Worm (Caenorhabditis elegans): Measurements from ENCODE around the gene T14G8.6.

The T14G8.6 gene

DNA sequence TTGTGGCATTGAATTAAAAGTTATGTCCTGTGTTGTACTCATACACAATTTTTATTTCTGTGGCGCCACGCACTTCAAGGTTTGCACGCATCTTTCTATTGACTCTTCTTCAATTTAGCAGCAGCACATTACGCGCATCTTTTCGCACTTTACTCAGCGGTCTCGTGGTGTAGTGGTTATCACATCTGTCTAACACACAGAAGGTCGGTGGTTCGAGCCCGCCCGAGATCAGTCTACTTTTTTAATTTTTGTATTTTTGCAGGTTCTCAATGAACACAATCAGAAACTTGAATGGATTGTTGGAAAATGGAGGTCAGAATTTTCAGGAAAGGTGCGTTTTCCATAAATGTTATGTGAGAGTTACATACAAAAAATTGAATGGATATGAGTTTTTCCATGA lies 19.1 kb downstream of the T14G8.6 start (continued):
- TF ChIP-seq akir-1 (GFP tag; optimal IDR thresholded peaks at IDR 0.05): no peak
- TF ChIP-seq C17E4.6 (GFP tag; IDR thresholded peaks at IDR 0.05): no peak
- TF ChIP-seq B0336.3 (GFP tag; IDR thresholded peaks at IDR 0.05): no peak
- no peak for TF ChIP-seq F57A8.1 (GFP tag; optimal IDR thresholded peaks at IDR 0.05)
- TF ChIP-seq ceh-100 (GFP tag; IDR thresholded peaks at IDR 0.05): peak; percentile 59
- peak; percentile 88 for TF ChIP-seq lin-26 (GFP tag; IDR thresholded peaks at IDR 0.05)
- peak; percentile 13 for TF ChIP-seq K12H6.12 (tag; optimal IDR thresholded peaks at IDR 0.05)
- TF ChIP-seq tbp1 (GFP tag; optimal IDR thresholded peaks at IDR 0.05): peak; percentile 97
- TF ChIP-seq madf-3 (GFP tag; IDR thresholded peaks at IDR 0.05): no peak
- TF ChIP-seq lir-1 (GFP tag; conservative IDR thresholded peaks at IDR 0.05): no peak; the same call in 1 of the 2 replicates

ce11 chrX:12843011-12843410 lies 19.6 kb downstream of the T14G8.6 start, which contains the start of gene C52G5.2:
Gene C52G5.2, plus strand, starts transcription at chrX:12843311.
- TF ChIP-seq T07F8.4 (tag; optimal IDR thresholded peaks at IDR 0.05) (no peak), tbx-9 (tag; optimal IDR thresholded peaks at IDR 0.05; ENCODE audit: borderline replicate concordance) (no peak), ztf-22 (GFP tag; optimal IDR thresholded peaks at IDR 0.05) (no peak)

DNA sequence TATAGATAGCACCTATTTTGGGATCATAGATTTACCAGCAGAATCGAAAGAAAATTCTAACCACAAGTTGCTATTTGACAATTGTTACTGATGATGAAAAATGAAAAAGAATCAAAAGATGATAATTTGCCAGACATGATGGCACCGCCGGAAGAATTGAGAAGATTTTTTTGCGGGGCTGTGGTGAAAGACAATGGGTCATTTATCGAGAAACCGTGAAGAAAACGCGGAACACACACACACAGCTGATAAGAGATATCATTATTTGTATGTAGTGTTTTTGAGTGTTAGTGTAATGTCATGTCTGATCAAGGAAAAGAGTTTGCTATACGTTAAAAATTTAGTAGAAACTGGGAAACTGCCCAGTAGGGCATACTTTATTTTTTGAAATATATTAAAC lies 27.8 kb downstream of the T14G8.6 start:
- TF ChIP-seq ztf-6 (GFP tag; IDR thresholded peaks at IDR 0.05) (no peak), pbrm-1 (GFP tag; IDR thresholded peaks at IDR 0.05) (no peak), ets-4 (GFP tag; optimal IDR thresholded peaks at IDR 0.05) (no peak), Y53F4B.3 (GFP tag; IDR thresholded peaks at IDR 0.05) (no peak), ztf-26 (tag; optimal IDR thresholded peaks at IDR 0.05) (no peak), die-1 (tag; optimal IDR thresholded peaks at IDR 0.05) (no peak), F10E7.11 (tag; optimal IDR thresholded peaks at IDR 0.05) (no peak), F57A8.1 (GFP tag; optimal IDR thresholded peaks at IDR 0.05) (no peak), ceh-100 (GFP tag; IDR thresholded peaks at IDR 0.05) (no peak), akir-1 (GFP tag; optimal IDR thresholded peaks at IDR 0.05) (no peak), nhr-27 (tag; optimal IDR thresholded peaks at IDR 0.05) (no peak), lin-54 (GFP tag; optimal IDR thresholded peaks at IDR 0.05) (no peak), xnd-1 (tag; optimal IDR thresholded peaks at IDR 0.05) (no peak), Y53G8AR.9 (GFP tag; conservative IDR thresholded peaks at IDR 0.05) (no peak), mxl-1 (tag; optimal IDR thresholded peaks at IDR 0.05) (no peak), hsf-1 (GFP tag; IDR thresholded peaks at IDR 0.05) (no peak), let-607 (tag; optimal IDR thresholded peaks at IDR 0.05) (no peak), sea-2 (GFP tag; IDR thresholded peaks at IDR 0.05) (no peak)

ce11 chrX:12829055-12829454 lies 33.6 kb downstream of the T14G8.6 start:
- TF ChIP-seq him-1 (tag; optimal IDR thresholded peaks at IDR 0.05) (no peak), lag-1 (GFP tag; IDR thresholded peaks at IDR 0.05) (0 out of 2 replicates have a peak, but pooled peaks have one; percentile 15)

DNA sequence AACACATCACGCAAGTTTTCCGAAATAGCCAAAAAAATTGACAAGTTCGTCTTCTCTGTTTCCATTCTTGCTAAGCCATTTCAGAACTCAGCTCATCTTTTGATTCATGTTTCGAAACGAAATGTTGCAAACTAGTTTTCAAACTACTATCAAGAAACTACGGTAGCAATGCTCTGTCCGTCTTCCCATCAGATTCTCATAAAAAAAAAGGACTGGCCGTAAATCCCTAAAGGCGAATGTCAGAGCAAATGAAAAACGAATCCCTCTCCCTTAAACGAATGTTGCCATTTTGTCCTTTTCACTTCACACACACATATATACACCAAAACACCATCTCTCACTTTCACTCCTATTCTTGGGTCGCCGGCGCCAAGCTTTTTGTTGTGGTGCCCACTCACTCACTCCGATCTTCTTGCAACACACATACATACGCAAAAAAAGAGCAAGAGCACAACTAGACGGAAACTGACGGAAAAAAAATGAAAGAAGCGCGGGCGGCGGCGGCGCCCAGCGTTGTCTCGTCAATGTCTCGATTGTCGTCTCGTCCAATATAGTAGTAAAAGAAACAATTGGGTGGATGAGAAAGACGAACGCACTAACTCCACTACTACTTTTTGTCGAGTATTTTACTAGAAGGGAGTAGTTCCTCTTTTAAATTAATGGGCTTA lies 34.8 kb downstream of the T14G8.6 start:
- no peak for TF ChIP-seq hrde-1 (tag; optimal IDR thresholded peaks at IDR 0.05; ENCODE audit: borderline replicate concordance)
- TF ChIP-seq pbrm-1 (GFP tag; IDR thresholded peaks at IDR 0.05): no peak
- no peak for TF ChIP-seq attf-6 (GFP tag; IDR thresholded peaks at IDR 0.05)
- no peak for TF ChIP-seq B0035.1 (tag; optimal IDR thresholded peaks at IDR 0.05)
- TF ChIP-seq dpl-1 (GFP tag; optimal IDR thresholded peaks at IDR 0.05): no peak
- no peak for TF ChIP-seq F55B11.4 (tag; optimal IDR thresholded peaks at IDR 0.05; ENCODE audit: borderline replicate concordance, insufficient read depth)
- TF ChIP-seq atf-7 (tag; optimal IDR thresholded peaks at IDR 0.05): no peak
- no peak for TF ChIP-seq ccch-3 (GFP tag; optimal IDR thresholded peaks at IDR 0.05)
- no peak for TF ChIP-seq B0261.1 (tag; optimal IDR thresholded peaks at IDR 0.05)
- no peak for TF ChIP-seq xnd-1 (tag; optimal IDR thresholded peaks at IDR 0.05)
- TF ChIP-seq F57A8.1 (GFP tag; optimal IDR thresholded peaks at IDR 0.05): no peak
- no peak for TF ChIP-seq lsy-27 (tag; optimal IDR thresholded peaks at IDR 0.05; ENCODE audit: borderline replicate concordance, insufficient read depth)
- TF ChIP-seq rec-8 (tag; optimal IDR thresholded peaks at IDR 0.05): no peak
- TF ChIP-seq chd-7 (tag; optimal IDR thresholded peaks at IDR 0.05): no peak
- no peak for TF ChIP-seq rcor-1 (GFP tag; IDR thresholded peaks at IDR 0.05)

All from whole organism, young adult.